Fruit fly (Drosophila melanogaster) whole organism, embryonic: ENCODE measurements around the gene GIIIspla2.

ENCODE experiments used
- Awh ChIP-seq: fragments of 200-800 bp; sonication (Bioruptor generic); IDR thresholded peaks from 2 replicates; pipeline ENCODE4, ENCODE4 v1.3.6; 2022; ENCODE audit warnings: missing biosample characterization, missing genetic modification characterization
- B-H1 ChIP-seq: fragments of 200-800 bp; sonication (Bioruptor generic); IDR thresholded peaks from 3 replicates; pipeline ENCODE4 v1.3.6; 2022; ENCODE audit warnings: missing biosample characterization, missing genetic modification characterization
- CG12155 ChIP-seq: fragments of 200-800 bp; sonication (Bioruptor generic); optimal IDR thresholded peaks from 3 replicates; lab custom pipeline; 2016; ENCODE audit warnings: missing biosample characterization, missing genetic modification characterization
- CG1233 ChIP-seq: fragments of 200-800 bp; sonication (Bioruptor generic); optimal IDR thresholded peaks from 4 replicates; lab custom pipeline; 2018; ENCODE audit warnings: missing biosample characterization, mild to moderate bottlenecking, missing genetic modification characterization
- CG12769 ChIP-seq: fragments of 200-800 bp; sonication (Bioruptor generic); optimal IDR thresholded peaks from 2 replicates; lab custom pipeline; 2019; ENCODE audit warnings: missing biosample characterization, mild to moderate bottlenecking, missing genetic modification characterization, moderate library complexity
- CG14441 ChIP-seq: fragments of 200-800 bp; sonication (Bioruptor generic); IDR thresholded peaks from 2 replicates; pipeline ENCODE4 v1.3.6; 2022; ENCODE audit warnings: missing biosample characterization, missing genetic modification characterization
- CG1792 ChIP-seq: fragments of 200-800 bp; sonication (Bioruptor generic); optimal IDR thresholded peaks from 2 replicates; lab custom pipeline; 2016; ENCODE audit warnings: missing biosample characterization, missing genetic modification characterization
- CG3163 ChIP-seq: fragments of 200-800 bp; sonication (Bioruptor generic); optimal IDR thresholded peaks from 3 replicates; lab custom pipeline; 2016; ENCODE audit warnings: missing biosample characterization, missing genetic modification characterization
- CG34376 ChIP-seq: fragments of 200-800 bp; sonication (Bioruptor generic); optimal IDR thresholded peaks from 2 replicates; lab custom pipeline; 2018; ENCODE audit warnings: missing biosample characterization, mild to moderate bottlenecking, missing genetic modification characterization
- CG6791 ChIP-seq: fragments of 200-800 bp; sonication (Bioruptor generic); IDR thresholded peaks from 3 replicates; pipeline ENCODE4 v1.3.6; 2022; ENCODE audit warnings: missing biosample characterization, missing genetic modification characterization; ENCODE audit not compliant: partially characterized antibody
- CG7987 ChIP-seq: fragments of 200-800 bp; sonication (Bioruptor generic); optimal IDR thresholded peaks from 2 replicates; lab custom pipeline; 2018; ENCODE audit warnings: missing biosample characterization, mild to moderate bottlenecking, missing genetic modification characterization, moderate library complexity
- CG8089 ChIP-seq: fragments of 200-800 bp; sonication (Bioruptor generic); optimal IDR thresholded peaks from 3 replicates; lab custom pipeline; 2016; ENCODE audit warnings: missing biosample characterization, missing genetic modification characterization
- CG8765 ChIP-seq: fragments of 200-800 bp; sonication (Bioruptor generic); IDR thresholded peaks from 2 replicates; pipeline ENCODE4 v1.3.6; 2022; ENCODE audit warnings: missing biosample characterization, missing genetic modification characterization
- CG9876 ChIP-seq: fragments of 200-800 bp; sonication (Bioruptor generic); optimal IDR thresholded peaks from 2 replicates; lab custom pipeline; 2016; ENCODE audit warnings: missing biosample characterization, missing genetic modification characterization
- CoRest ChIP-seq: fragments of 200-800 bp; sonication (Bioruptor generic); optimal IDR thresholded peaks from 3 replicates; lab custom pipeline; 2018; ENCODE audit warnings: missing biosample characterization, mild to moderate bottlenecking, missing genetic modification characterization, moderate library complexity
- CrebB ChIP-seq: fragments of 200-800 bp; sonication (Bioruptor generic); optimal IDR thresholded peaks from 3 replicates; lab custom pipeline; 2018; ENCODE audit warnings: missing biosample characterization, mild to moderate bottlenecking, missing genetic modification characterization
- D19B ChIP-seq: fragments of 200-800 bp; sonication (Bioruptor generic); optimal IDR thresholded peaks from 2 replicates; lab custom pipeline; 2017; ENCODE audit warnings: missing biosample characterization, mild to moderate bottlenecking, missing genetic modification characterization
- Drgx ChIP-seq: fragments of 200-800 bp; sonication (Bioruptor generic); IDR thresholded peaks from 2 replicates; pipeline ENCODE4 v1.3.6; 2022; ENCODE audit warnings: missing biosample characterization, missing genetic modification characterization
- ERR ChIP-seq: fragments of 200-800 bp; sonication (Bioruptor generic); optimal IDR thresholded peaks from 2 replicates; lab custom pipeline; 2016; ENCODE audit warnings: missing biosample characterization, missing genetic modification characterization
- Elba2 ChIP-seq: fragments of 200-800 bp; sonication (Bioruptor generic); optimal IDR thresholded peaks from 3 replicates; lab custom pipeline; 2016; ENCODE audit warnings: missing biosample characterization, missing genetic modification characterization
- Hmx ChIP-seq: fragments of 200-800 bp; sonication (Bioruptor generic); optimal IDR thresholded peaks from 2 replicates; lab custom pipeline; 2016; ENCODE audit warnings: missing biosample characterization, missing genetic modification characterization
- MESR4 ChIP-seq: fragments of 200-800 bp; sonication (Bioruptor generic); optimal IDR thresholded peaks from 2 replicates; lab custom pipeline; 2018; ENCODE audit warnings: missing biosample characterization, mild to moderate bottlenecking, missing genetic modification characterization, moderate library complexity
- Med ChIP-seq: fragments of 200-800 bp; sonication (Bioruptor generic); peaks from one replicate; lab custom pipeline; 2016; ENCODE audit warnings: missing biosample characterization, missing genetic modification characterization, mild to moderate bottlenecking, inconsistent platforms, moderate library complexity
- Myb ChIP-seq: fragments of 200-800 bp; sonication (Bioruptor generic); optimal IDR thresholded peaks from 2 replicates; lab custom pipeline; 2016; ENCODE audit warnings: missing biosample characterization, missing genetic modification characterization
- NK7.1 ChIP-seq: fragments of 200-800 bp; sonication (Bioruptor generic); optimal IDR thresholded peaks from 3 replicates; lab custom pipeline; 2016; ENCODE audit warnings: missing biosample characterization, missing genetic modification characterization
- Opbp ChIP-seq: fragments of 200-800 bp; sonication (Bioruptor generic); IDR thresholded peaks from 3 replicates; pipeline ENCODE4 v1.3.6; 2022; ENCODE audit warnings: missing biosample characterization, missing genetic modification characterization; ENCODE audit not compliant: partially characterized antibody
- Optix ChIP-seq: fragments of 200-800 bp; sonication (Bioruptor generic); IDR thresholded peaks from 3 replicates; pipeline ENCODE4 v1.3.6; 2022; ENCODE audit warnings: missing biosample characterization, missing genetic modification characterization
- Rx ChIP-seq: fragments of 200-800 bp; sonication (Bioruptor generic); IDR thresholded peaks from 2 replicates; pipeline ENCODE4 v1.3.6; 2022; ENCODE audit warnings: missing biosample characterization, missing genetic modification characterization
- Stat92E ChIP-seq, 3 experiments: fragments of >200 bp in 2 of 3; fragments of 200-800 bp in 1 of 3; sonication (Bioruptor generic) in 1 of 3; optimal IDR thresholded peaks; 2 replicates each; lab custom pipeline; 2017 to 2019; ENCODE audit warnings: missing biosample characterization in 3 of 3, missing genetic modification characterization in 3 of 3, mild to moderate bottlenecking in 1 of 3, moderate library complexity in 1 of 3
- Trl ChIP-seq, 3 experiments: fragments of >200 bp in 2 of 3; fragments of 200-800 bp in 1 of 3; sonication (Bioruptor generic) in 1 of 3; optimal IDR thresholded peaks; 2 replicates in 1 of 3; 3 replicates in 2 of 3; lab custom pipeline; 2016 to 2017; ENCODE audit warnings: missing biosample characterization in 1 of 3, missing genetic modification characterization in 1 of 3
- Usf ChIP-seq: fragments of 200-800 bp; sonication (Bioruptor generic); optimal IDR thresholded peaks from 2 replicates; lab custom pipeline; 2017; ENCODE audit warnings: missing genotype, missing biosample characterization, missing genetic modification characterization
- Xbp1 ChIP-seq: fragments of 200-800 bp; sonication (Bioruptor generic); optimal IDR thresholded peaks from 3 replicates; lab custom pipeline; 2016; ENCODE audit warnings: missing biosample characterization, mild to moderate bottlenecking, missing genetic modification characterization
- ac ChIP-seq: fragments of 200-800 bp; sonication (Bioruptor generic); optimal IDR thresholded peaks from 3 replicates; lab custom pipeline; 2017; ENCODE audit warnings: missing biosample characterization, mild to moderate bottlenecking, missing genetic modification characterization
- amos ChIP-seq: fragments of 200-800 bp; sonication (Bioruptor generic); IDR thresholded peaks from 2 replicates; pipeline ENCODE4 v1.3.6; 2022; ENCODE audit warnings: missing biosample characterization, missing genetic modification characterization; ENCODE audit not compliant: partially characterized antibody
- bigmax ChIP-seq: fragments of 200-800 bp; sonication (Bioruptor generic); optimal IDR thresholded peaks from 2 replicates; lab custom pipeline; 2018; ENCODE audit warnings: missing biosample characterization, mild to moderate bottlenecking, missing genetic modification characterization
- cad ChIP-seq: fragments of >200 bp; optimal IDR thresholded peaks from 2 replicates; lab custom pipeline; 2017; ENCODE audit warnings: missing biosample characterization, missing genetic modification characterization
- cwo ChIP-seq: fragments of 200-800 bp; sonication (Bioruptor generic); optimal IDR thresholded peaks from 3 replicates; lab custom pipeline; 2017; ENCODE audit warnings: missing biosample characterization, missing genetic modification characterization, mild to moderate bottlenecking, moderate library complexity, missing genetic modification reagents
- dan ChIP-seq: fragments of 200-800 bp; sonication (Bioruptor generic); IDR thresholded peaks from 2 replicates; pipeline ENCODE4 v1.3.6; 2022; ENCODE audit warnings: missing biosample characterization, missing genetic modification characterization
- eyg ChIP-seq: fragments of 200-800 bp; sonication (Bioruptor generic); optimal IDR thresholded peaks from 3 replicates; lab custom pipeline; 2016; ENCODE audit warnings: missing biosample characterization, missing genetic modification characterization
- ftz-f1 ChIP-seq: fragments of 200-800 bp; sonication (Bioruptor generic); optimal IDR thresholded peaks from 2 replicates; lab custom pipeline; 2016; ENCODE audit warnings: missing biosample characterization, missing genetic modification characterization
- gem ChIP-seq: fragments of 200-800 bp; sonication (Bioruptor generic); optimal IDR thresholded peaks from 2 replicates; lab custom pipeline; 2019; ENCODE audit warnings: missing biosample characterization, mild to moderate bottlenecking, missing genetic modification characterization, moderate library complexity
- klu ChIP-seq: fragments of 200-800 bp; sonication (Bioruptor generic); IDR thresholded peaks from 2 replicates; pipeline ENCODE4 v1.3.6; 2022; ENCODE audit warnings: missing biosample characterization, missing genetic modification characterization
- kni ChIP-seq: fragments of 200-800 bp; sonication (Bioruptor generic); optimal IDR thresholded peaks from 3 replicates; lab custom pipeline; 2017; ENCODE audit warnings: mild to moderate bottlenecking, missing biosample characterization, missing genetic modification reagents, missing genetic modification characterization
- lmd ChIP-seq: fragments of 200-800 bp; sonication (Bioruptor generic); IDR thresholded peaks from 2 replicates; pipeline ENCODE4 v1.3.6; 2022; ENCODE audit warnings: missing biosample characterization, missing genetic modification characterization
- lola ChIP-seq, 3 experiments: fragments of >200 bp in 2 of 3; fragments of 200-800 bp in 1 of 3; sonication (Bioruptor generic) in 1 of 3; optimal IDR thresholded peaks; 2 replicates each; lab custom pipeline; 2017 to 2019; ENCODE audit warnings: missing biosample characterization in 3 of 3, missing genetic modification characterization in 3 of 3, mild to moderate bottlenecking in 1 of 3, moderate library complexity in 1 of 3
- salm ChIP-seq: fragments of 200-800 bp; sonication (Bioruptor generic); optimal IDR thresholded peaks from 2 replicates; lab custom pipeline; 2018; ENCODE audit warnings: missing biosample characterization, mild to moderate bottlenecking, missing genetic modification characterization
- slp2 ChIP-seq: fragments of 200-800 bp; sonication (Bioruptor generic); optimal IDR thresholded peaks from 2 replicates; lab custom pipeline; 2016; ENCODE audit warnings: missing biosample characterization, missing genetic modification characterization
- ttk ChIP-seq: fragments of 200-800 bp; sonication (Bioruptor generic); IDR thresholded peaks from 2 replicates; pipeline ENCODE4 v2.1.2; 2022; ENCODE audit warnings: missing biosample characterization, missing genetic modification characterization
- wdn ChIP-seq: fragments of 200-800 bp; sonication (Bioruptor generic); IDR thresholded peaks from 2 replicates; pipeline ENCODE4 v1.3.6; 2022; ENCODE audit warnings: missing biosample characterization, missing genetic modification characterization
- z ChIP-seq: fragments of 200-800 bp; sonication (Bioruptor generic); IDR thresholded peaks from 3 replicates; pipeline ENCODE4 v1.3.6; 2022; ENCODE audit warnings: missing biosample characterization, missing genetic modification characterization

The GIIIspla2 gene

dm6 chrX:8193017-8193556 lies 35.7 kb downstream of the GIIIspla2 start (continued):
- peak; percentile 41; the same call in 1 of the 3 replicates for TF ChIP-seq CG6791
- no peak for TF ChIP-seq Usf (GFP tag; lab: Kevin White, UChicago)
- TF ChIP-seq cad (GFP tag; lab: Kevin White, UChicago) = peak; percentile 62
- TF ChIP-seq slp2 (GFP tag; lab: Kevin White, UChicago) = no peak
- TF ChIP-seq kni (GFP tag; lab: Kevin White, UChicago) = peak; percentile 69
- peak; percentile 8 for TF ChIP-seq eyg (GFP tag; lab: Kevin White, UChicago)
- TF ChIP-seq Xbp1 (GFP tag; lab: Kevin White, UChicago) = peak; percentile 4
- no peak for TF ChIP-seq z (GFP tag; lab: Robert Waterston, UW)
- peak; percentile 34 for TF ChIP-seq CG7987 (GFP tag; lab: Kevin White, UChicago)
- no peak for TF ChIP-seq MESR4 (GFP tag; lab: Kevin White, UChicago)
- TF ChIP-seq D19B (GFP tag; lab: Kevin White, UChicago) = no peak
- TF ChIP-seq CG1233 (GFP tag; lab: Kevin White, UChicago) = no peak
- TF ChIP-seq Hmx = no peak
- no peak for TF ChIP-seq NK7.1 (GFP tag; lab: Kevin White, UChicago)
- peak; percentile 41 for TF ChIP-seq Myb (GFP tag; lab: Kevin White, UChicago)
- no peak for TF ChIP-seq Optix (GFP tag; lab: Robert Waterston, UW)
- peak; percentile 90 for TF ChIP-seq CG3163 (GFP tag; lab: Kevin White, UChicago)
- no peak for TF ChIP-seq CG1792 (GFP tag; lab: Kevin White, UChicago)
- peak; percentile 27; the same call in 1 of the 2 replicates for TF ChIP-seq Drgx (GFP tag; lab: Robert Waterston, UW)
- no peak for TF ChIP-seq gem (tag; lab: Kevin White, UChicago)
- peak; percentile 6 for TF ChIP-seq CG12769 (tag; lab: Kevin White, UChicago)
- no peak for TF ChIP-seq ac (GFP tag; lab: Kevin White, UChicago)
- peak; percentile 26 for TF ChIP-seq CG34376 (GFP tag; lab: Kevin White, UChicago)
- TF ChIP-seq Med = peak; percentile 87
- peak in 1 of 3 experiments; percentile 4 for TF ChIP-seq Stat92E (GFP tag; optimal IDR thresholded peaks at IDR 0.05; lab: Kevin White, UChicago)
- 0 out of 2 replicates have a peak, but pooled peaks have one; percentile 6 for TF ChIP-seq lmd
- TF ChIP-seq CG9876 (GFP tag; lab: Kevin White, UChicago) = no peak
- no peak for TF ChIP-seq CG8089 (GFP tag; lab: Kevin White, UChicago)
- no peak for TF ChIP-seq CG12155 (GFP tag; lab: Kevin White, UChicago)
- no peak for TF ChIP-seq ttk (GFP tag; lab: Robert Waterston, UW)
- TF ChIP-seq CG14441 (GFP tag; lab: Robert Waterston, UW) = peak; percentile 45
- no peak for TF ChIP-seq salm
- TF ChIP-seq ERR (GFP tag; lab: Kevin White, UChicago) = peak; percentile 27
- no peak for TF ChIP-seq klu
- TF ChIP-seq CoRest (tag; lab: Kevin White, UChicago) = peak; percentile 7
- TF ChIP-seq Elba2 (GFP tag; lab: Kevin White, UChicago) = no peak
- TF ChIP-seq ftz-f1 = peak; percentile 63
- no peak for TF ChIP-seq B-H1 (GFP tag; lab: Robert Waterston, UW)
- 0 out of 2 replicates have a peak, but pooled peaks have one; percentile 7 for TF ChIP-seq CG8765 (GFP tag; lab: Robert Waterston, UW)
- TF ChIP-seq cwo (GFP tag; lab: Kevin White, UChicago) = peak; percentile 73
- no peak for TF ChIP-seq Rx (GFP tag; lab: Robert Waterston, UW)
- no peak; the same call in 1 of the 2 replicates for TF ChIP-seq Awh (GFP tag; lab: Robert Waterston, UW)
- TF ChIP-seq Opbp (GFP tag; lab: Robert Waterston, UW) = peak; percentile 44; the same call in 1 of the 3 replicates
- TF ChIP-seq bigmax (GFP tag; lab: Kevin White, UChicago) = no peak
- no peak for TF ChIP-seq dan (GFP tag; lab: Robert Waterston, UW)
- peak; percentile 28 to 58 for TF ChIP-seq Trl (optimal IDR thresholded peaks at IDR 0.05; lab: Kevin White, UChicago)
- no peak for TF ChIP-seq Trl (GFP tag; optimal IDR thresholded peaks at IDR 0.05; lab: Kevin White, UChicago)
- no peak for TF ChIP-seq lola (GFP tag; optimal IDR thresholded peaks at IDR 0.05; lab: Kevin White, UChicago)
- TF ChIP-seq amos = peak; percentile 39; the same call in 1 of the 2 replicates
- no peak for TF ChIP-seq CrebB (tag; lab: Kevin White, UChicago)
- TF ChIP-seq wdn (GFP tag; lab: Robert Waterston, UW) = peak; percentile 20; the same call in 1 of the 2 replicates
